Fruit fly (Drosophila melanogaster): ENCODE results near the gene Amt.

Amt gene

DNA sequence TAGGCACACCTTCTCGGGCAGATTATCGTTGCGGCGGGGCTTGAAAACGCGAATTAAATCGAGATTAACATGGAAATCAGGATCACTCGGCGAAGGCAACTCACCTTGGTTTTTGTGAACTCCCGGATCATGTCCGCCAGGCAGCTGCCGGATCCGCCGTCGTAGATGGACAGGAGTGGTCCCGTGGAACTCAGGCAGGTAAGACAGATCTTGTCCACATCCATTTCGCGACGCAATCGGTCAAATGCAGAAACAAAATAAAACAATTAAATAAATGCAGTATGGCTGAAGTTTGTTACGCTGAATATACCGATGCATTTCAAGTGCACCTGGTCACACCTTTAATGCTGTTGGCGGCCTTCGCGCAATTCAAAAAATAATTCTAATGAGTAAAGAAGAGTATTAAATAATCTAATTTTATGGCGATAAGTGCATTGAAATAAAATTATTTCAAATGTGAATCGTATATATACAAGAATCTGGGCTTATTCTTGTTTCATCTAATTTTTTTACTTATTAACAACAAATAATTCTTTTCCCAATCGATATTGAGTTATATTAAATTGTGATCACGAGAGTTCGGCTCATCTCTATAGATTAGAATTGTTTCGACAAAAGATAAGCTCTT, 35.5 kb downstream of the Amt start, which contains the start of the genes CG6654 and CG4210 (continued):
- peak; percentile 1 for TF ChIP-seq CG9727 (GFP tag; optimal IDR thresholded peaks at IDR 0.05)
- TF ChIP-seq Dbx (GFP tag; IDR thresholded peaks at IDR 0.05) = 0 out of 3 replicates have a peak, but pooled peaks have one; percentile 15
- no peak for TF ChIP-seq Deaf1 (tag; optimal IDR thresholded peaks at IDR 0.05)
- no peak for TF ChIP-seq her (GFP tag; optimal IDR thresholded peaks at IDR 0.05)
- no peak for TF ChIP-seq CG1233 (GFP tag; optimal IDR thresholded peaks at IDR 0.05)
- no peak for TF ChIP-seq pho (GFP tag; optimal IDR thresholded peaks at IDR 0.05)
- TF ChIP-seq mam (GFP tag; optimal IDR thresholded peaks at IDR 0.05) = no peak
- TF ChIP-seq CG10462 (GFP tag; optimal IDR thresholded peaks at IDR 0.05) = no peak
- no peak for TF ChIP-seq esg (GFP tag; conservative IDR thresholded peaks at IDR 0.05)
- TF ChIP-seq CG6765 (GFP tag; optimal IDR thresholded peaks at IDR 0.05) = no peak
- no peak for TF ChIP-seq Drgx (GFP tag; IDR thresholded peaks at IDR 0.05)
- TF ChIP-seq Elba2 (GFP tag; optimal IDR thresholded peaks at IDR 0.05) = peak; percentile 60
- no peak for TF ChIP-seq vnd (GFP tag; IDR thresholded peaks at IDR 0.05; ENCODE audit: partially characterized antibody)
- no peak for TF ChIP-seq gsb (GFP tag; IDR thresholded peaks at IDR 0.05)
- peak in 1 of 2 experiments; percentile 31 for TF ChIP-seq crp (GFP tag; optimal IDR thresholded peaks at IDR 0.05)
- TF ChIP-seq Usf (GFP tag; optimal IDR thresholded peaks at IDR 0.05) = no peak
- no peak for TF ChIP-seq btn (GFP tag; optimal IDR thresholded peaks at IDR 0.05)
- no peak for TF ChIP-seq CG31224 (GFP tag; IDR thresholded peaks at IDR 0.05)
- no peak for TF ChIP-seq ci (GFP tag; IDR thresholded peaks at IDR 0.05)
- no peak for TF ChIP-seq abd-A (tag; optimal IDR thresholded peaks at IDR 0.05)
- TF ChIP-seq CG17385 (GFP tag; optimal IDR thresholded peaks at IDR 0.05) = peak; percentile 4
- no peak for TF ChIP-seq CG1602 (GFP tag; optimal IDR thresholded peaks at IDR 0.05)
- peak; percentile 32 for TF ChIP-seq YL-1 (GFP tag; optimal IDR thresholded peaks at IDR 0.05)
- TF ChIP-seq H15 (GFP tag; IDR thresholded peaks at IDR 0.05) = no peak
- TF ChIP-seq CG17802 (tag; optimal IDR thresholded peaks at IDR 0.05) = no peak
- TF ChIP-seq Nf-YB (GFP tag; optimal IDR thresholded peaks at IDR 0.05) = no peak
- TF ChIP-seq da (GFP tag; optimal IDR thresholded peaks at IDR 0.05) = no peak
- peak; percentile 92 for TF ChIP-seq E2f2 (GFP tag; IDR thresholded peaks at IDR 0.05)
- no peak for TF ChIP-seq fd64A (GFP tag; optimal IDR thresholded peaks at IDR 0.05)
- no peak for TF ChIP-seq toy (GFP tag; IDR thresholded peaks at IDR 0.05)
- TF ChIP-seq CG12391 (tag; optimal IDR thresholded peaks at IDR 0.05) = peak; percentile 43
- TF ChIP-seq CG1529 (GFP tag; optimal IDR thresholded peaks at IDR 0.05) = no peak
- TF ChIP-seq CG2116 (GFP tag; optimal IDR thresholded peaks at IDR 0.05) = peak; percentile 42
- TF ChIP-seq Hmr (GFP tag; optimal IDR thresholded peaks at IDR 0.05) = no peak
- peak; percentile 8 for TF ChIP-seq PHDP (tag; optimal IDR thresholded peaks at IDR 0.05)
- no peak for TF ChIP-seq gcm2 (GFP tag; optimal IDR thresholded peaks at IDR 0.05)
- TF ChIP-seq NC2α (GFP tag; optimal IDR thresholded peaks at IDR 0.05) = no peak
- peak; percentile 18; the same call in 1 of the 2 replicates for TF ChIP-seq CG2129 (GFP tag; IDR thresholded peaks at IDR 0.05; ENCODE audit: partially characterized antibody)
- no peak for TF ChIP-seq z (GFP tag; IDR thresholded peaks at IDR 0.05)
- TF ChIP-seq HLH4C (GFP tag; IDR thresholded peaks at IDR 0.05; ENCODE audit: partially characterized antibody) = no peak
- no peak for TF ChIP-seq CG13123 (GFP tag; optimal IDR thresholded peaks at IDR 0.05)
- no peak for TF ChIP-seq CG12071 (GFP tag; optimal IDR thresholded peaks at IDR 0.05)
- TF ChIP-seq Opbp (GFP tag; IDR thresholded peaks at IDR 0.05; ENCODE audit: partially characterized antibody) = peak; percentile 53; the same call in 2 of the 3 replicates
- TF ChIP-seq gfzf (GFP tag; optimal IDR thresholded peaks at IDR 0.05) = peak; percentile 86
- TF ChIP-seq row (GFP tag; IDR thresholded peaks at IDR 0.05) = peak; percentile 71
- TF ChIP-seq Atf3 (GFP tag; optimal IDR thresholded peaks at IDR 0.05) = no peak
- TF ChIP-seq CG16813 (GFP tag; IDR thresholded peaks at IDR 0.05; ENCODE audit: partially characterized antibody) = no peak; the same call in 1 of the 3 replicates
- peak; percentile 58; the same call in 2 of the 3 replicates for TF ChIP-seq knrl (GFP tag; IDR thresholded peaks at IDR 0.05; ENCODE audit: partially characterized antibody)
- TF ChIP-seq CG6175 (GFP tag; IDR thresholded peaks at IDR 0.05) = no peak
- no peak for TF ChIP-seq sob (GFP tag; IDR thresholded peaks at IDR 0.05)

Measured in whole organism, embryonic.